Fruit fly (Drosophila melanogaster) whole organism: ENCODE data around the gene CG1571.

Experiments
- CG8478 ChIP-seq: fragments of >200 bp; optimal IDR thresholded peaks from 2 replicates; lab custom pipeline; 2018; ENCODE audit warnings: inconsistent platforms
- psq ChIP-seq: fragments of >200 bp; optimal IDR thresholded peaks from 2 replicates; lab custom pipeline; 2017

- TF ChIP-seq psq (lab: Kevin White, UChicago) (no peak), CG8478 (no peak)
Observed at dm6 chrX:8101479-8102198, 26.0 kb downstream of the CG1571 start, which contains the start of gene CG2258.
